Worm (Caenorhabditis elegans): ENCODE data around the gene str-171.
"Not testable (repeated sequence)": the region's sequence is repeated elsewhere in the genome, so short reads cannot be mapped to it uniquely, and the experiment has no call there.

Gene str-171

ce11 chrV:15125162-15125561, 7.2 kb downstream of the str-171 start, which contains the start of gene ugt-30:
TSS of gene ugt-30 (minus strand) at chrV:15125262.
- TF ChIP-seq dmd-6 (GFP tag; IDR thresholded peaks at IDR 0.05), result peak; percentile 40; the same call in 1 of the 2 replicates

DNA sequence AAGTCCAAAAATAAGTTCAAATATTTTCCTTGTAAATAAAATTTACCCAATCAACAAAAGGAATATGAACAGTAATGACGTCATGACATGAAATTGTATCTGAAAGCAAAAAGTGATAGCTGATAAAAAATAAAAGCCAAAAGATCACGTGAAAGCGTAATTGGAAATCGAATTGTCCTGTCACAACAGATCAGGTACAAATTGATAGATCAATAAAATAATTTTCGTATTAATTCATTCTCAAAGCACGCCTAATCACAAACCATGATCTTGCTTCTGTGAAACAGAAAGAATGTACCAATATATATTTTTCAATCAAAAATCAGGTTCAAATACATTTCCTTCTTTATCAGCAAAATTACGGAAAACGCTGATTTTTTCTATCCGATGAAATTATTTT, 12.8 kb downstream of the str-171 start, which contains the start of gene flor-1:
flor-1 (minus strand) TSS at position 101 of the 400 bp plus-strand sequence.
- TF ChIP-seq dve-1 (tag; optimal IDR thresholded peaks at IDR 0.05; ENCODE audit: insufficient read depth) (peak; percentile 20), snpc-1.2 (GFP tag; IDR thresholded peaks at IDR 0.05) (no peak), mes-2 (tag; optimal IDR thresholded peaks at IDR 0.05; ENCODE audit: poor library complexity, severe bottlenecking) (no peak), madf-5 (GFP tag; IDR thresholded peaks at IDR 0.05) (no peak), F44E2.7 (GFP tag; IDR thresholded peaks at IDR 0.05) (no peak), saeg-2 (GFP tag; IDR thresholded peaks at IDR 0.05) (no peak)

DNA sequence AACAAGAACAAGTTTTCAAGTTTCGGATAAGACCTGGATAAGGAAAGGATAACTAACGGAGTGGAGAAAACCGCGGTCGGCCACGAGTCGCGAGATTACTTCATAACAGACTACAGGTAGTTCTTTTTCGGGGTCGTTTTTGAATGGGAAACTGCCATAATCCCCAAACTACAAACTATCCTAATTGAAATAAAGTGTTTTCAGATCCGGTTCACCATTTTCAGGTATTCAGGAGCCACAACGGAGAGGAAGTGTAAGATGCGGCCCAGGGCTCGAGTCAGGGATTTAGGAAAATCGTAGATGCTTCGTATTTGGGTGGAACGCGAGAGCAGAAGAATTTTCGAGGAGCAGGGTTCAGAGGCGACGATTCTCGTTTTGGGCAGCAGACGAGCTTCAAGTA, 16.4 kb downstream of the str-171 start, which contains the start of gene T01G5.8:
T01G5.8 (plus strand) TSS at position 301 of the 400 bp plus-strand sequence.
- not testable (repeated sequence) for TF ChIP-seq arid-1 (GFP tag; conservative IDR thresholded peaks at IDR 0.05); Y5F2A.4 (GFP tag; optimal IDR thresholded peaks at IDR 0.05); T26A8.4 (GFP tag; IDR thresholded peaks at IDR 0.05)

ce11 chrV:15113992-15114391, 18.3 kb downstream of the str-171 start, which contains the start of gene T01G5.6:
TSS of gene T01G5.6 (minus strand) at chrV:15114092.
- TF ChIP-seq mdt-29 (GFP tag; IDR thresholded peaks at IDR 0.05), result no peak
- TF ChIP-seq jun-1 (tag; optimal IDR thresholded peaks at IDR 0.05), result no peak
- no peak for TF ChIP-seq unc-39 (tag; optimal IDR thresholded peaks at IDR 0.05)
- TF ChIP-seq madf-5 (GFP tag; IDR thresholded peaks at IDR 0.05), result no peak
- TF ChIP-seq lin-13 (GFP tag; optimal IDR thresholded peaks at IDR 0.05), result no peak
- TF ChIP-seq D1046.2 (GFP tag; IDR thresholded peaks at IDR 0.05), result no peak
- TF ChIP-seq fkh-10 (GFP tag; optimal IDR thresholded peaks at IDR 0.05), result no peak
- no peak for TF ChIP-seq nhr-76 (tag; optimal IDR thresholded peaks at IDR 0.05)
- no peak for TF ChIP-seq hlh-30 (tag; optimal IDR thresholded peaks at IDR 0.05; ENCODE audit: insufficient read depth)
- no peak for TF ChIP-seq ceh-20 (GFP tag; IDR thresholded peaks at IDR 0.05)

DNA sequence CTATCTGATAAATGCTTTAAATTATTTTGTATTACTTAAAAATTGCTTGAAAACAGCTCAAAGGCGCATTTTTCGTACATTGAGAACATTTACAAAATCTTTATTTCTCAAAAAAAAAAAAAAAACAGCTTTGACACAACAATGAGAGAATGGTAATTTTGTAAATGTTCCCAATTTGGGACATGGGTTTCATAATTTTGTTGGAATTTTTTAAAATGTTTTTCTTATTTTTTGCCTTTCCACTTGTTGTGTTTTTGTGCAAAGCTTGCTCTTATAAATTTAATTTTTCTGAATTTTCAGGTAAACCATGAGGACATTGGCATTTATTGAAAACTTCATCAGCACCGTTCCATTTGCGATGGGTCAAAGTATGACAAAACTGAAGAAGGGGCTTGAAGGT, 20.7 kb downstream of the str-171 start, which contains the start of gene T01G5.7:
T01G5.7 (plus strand) TSS at position 301 of the 400 bp plus-strand sequence.
- TF ChIP-seq zfp-3 (GFP tag; conservative IDR thresholded peaks at IDR 0.05), result no peak

DNA sequence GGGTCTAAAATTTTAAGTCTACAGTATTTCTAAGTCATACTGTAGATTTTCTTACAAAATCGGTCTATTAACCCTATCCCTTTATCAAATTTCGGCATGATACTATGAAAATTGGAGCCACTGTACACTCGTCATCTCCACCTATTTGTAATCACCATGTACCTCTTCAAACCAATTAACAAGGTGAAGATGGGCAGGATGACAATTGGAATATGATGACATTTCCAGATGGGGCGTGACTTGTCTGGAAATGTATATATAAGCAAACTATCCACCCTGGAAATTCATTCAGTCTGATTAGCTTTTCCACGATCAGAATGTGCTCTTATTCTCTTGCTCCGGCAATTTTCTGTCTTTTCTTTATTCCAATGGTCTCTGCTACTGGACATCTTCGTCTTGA, 23.1 kb downstream of the str-171 start, which contains the start of gene Y75B12A.2:
Y75B12A.2 (plus strand) TSS at position 301 of the 400 bp plus-strand sequence.
- no peak for TF ChIP-seq ceh-44 (GFP tag; IDR thresholded peaks at IDR 0.05)
- no peak for TF ChIP-seq ceh-32 (tag; optimal IDR thresholded peaks at IDR 0.05; ENCODE audit: poor library complexity)
- no peak for TF ChIP-seq rbr-2 (tag; optimal IDR thresholded peaks at IDR 0.05)
- TF ChIP-seq ZK546.5 (tag; optimal IDR thresholded peaks at IDR 0.05), result no peak
- no peak for TF ChIP-seq Y105C5A.15 (GFP tag; IDR thresholded peaks at IDR 0.05)
- TF ChIP-seq nhr-77 (tag; optimal IDR thresholded peaks at IDR 0.05), result no peak
- no peak for TF ChIP-seq mxl-3 (GFP tag; optimal IDR thresholded peaks at IDR 0.05)
- no peak for TF ChIP-seq snpc-1.2 (GFP tag; IDR thresholded peaks at IDR 0.05)
- no peak for TF ChIP-seq aha-1 (tag)
- no peak for TF ChIP-seq nhr-25 (tag; optimal IDR thresholded peaks at IDR 0.05; ENCODE audit: borderline replicate concordance, insufficient read depth)
- TF ChIP-seq Y75B8A.6 (GFP tag; IDR thresholded peaks at IDR 0.05), result no peak
- no peak for TF ChIP-seq F44E2.7 (GFP tag; IDR thresholded peaks at IDR 0.05)
- TF ChIP-seq hif-1 (tag; optimal IDR thresholded peaks at IDR 0.05), result no peak
- TF ChIP-seq unc-62 (GFP tag; optimal IDR thresholded peaks at IDR 0.05 in 1 of 2), result no peak
- no peak for TF ChIP-seq unc-62 (tag; optimal IDR thresholded peaks at IDR 0.05)

All from whole organism, L4 larva.